Worm (Caenorhabditis elegans): ENCODE measurements around the gene osm-7.

ce11 chrIII:13528513-13529249 lies 47.3 kb upstream of the osm-7 start:
- TF ChIP-seq tab-1 (GFP tag; IDR thresholded peaks at IDR 0.05) (no peak), flt-1 (GFP tag; IDR thresholded peaks at IDR 0.05) (no peak), T22C8.4 (GFP tag; IDR thresholded peaks at IDR 0.05) (no peak), ztf-23 (GFP tag; IDR thresholded peaks at IDR 0.05) (no peak), cog-1 (tag; optimal IDR thresholded peaks at IDR 0.05) (no peak), ref-1 (GFP tag; conservative IDR thresholded peaks at IDR 0.05) (no peak)

Measured in whole organism, midembryonic.